Worm (Caenorhabditis elegans) whole organism, L1 larva: ENCODE measurements around the gene col-3.

ENCODE experiments used
- C16A3.4 ChIP-seq: fragments of 150-350 bp; optimal IDR thresholded peaks from 2 replicates; lab custom pipeline; 2014; ENCODE audit warnings: missing biosample characterization, missing genetic modification characterization
- F16B12.6 ChIP-seq: fragments of 150-350 bp; optimal IDR thresholded peaks from 2 replicates; lab custom pipeline; 2014; ENCODE audit warnings: missing biosample characterization, missing genetic modification characterization
- aha-1 ChIP-seq: fragments of 150-350 bp; optimal IDR thresholded peaks from 2 replicates; lab custom pipeline; 2014; ENCODE audit warnings: missing biosample characterization, missing genetic modification characterization
- alr-1 ChIP-seq: fragments of 200-800 bp; sonication (Bioruptor generic); optimal IDR thresholded peaks from 2 replicates; lab custom pipeline; 2018; ENCODE audit warnings: borderline replicate concordance, mild to moderate bottlenecking, missing genetic modification characterization, missing compliant biosample characterization
- blmp-1 ChIP-seq: fragments of 150-350 bp; optimal IDR thresholded peaks from 2 replicates; lab custom pipeline; 2014; ENCODE audit warnings: missing biosample characterization, missing genetic modification characterization
- ceh-63 ChIP-seq: fragments of 200-800 bp; sonication (Bioruptor generic); optimal IDR thresholded peaks from 2 replicates; lab custom pipeline; 2018; ENCODE audit warnings: mild to moderate bottlenecking, missing genetic modification characterization, missing compliant biosample characterization
- ceh-8 ChIP-seq: fragments of 200-800 bp; sonication (Bioruptor generic); optimal IDR thresholded peaks from 2 replicates; lab custom pipeline; 2018; ENCODE audit warnings: mild to moderate bottlenecking, missing genetic modification characterization, moderate library complexity, missing compliant biosample characterization
- ceh-82 ChIP-seq, 3 experiments: fragments of 150-350 bp in 1 of 3; sonication (generic microtip) in 2 of 3; optimal IDR thresholded peaks; 2 replicates each; lab custom pipeline; 2014 to 2017; ENCODE audit warnings: missing biosample characterization in 3 of 3, missing genetic modification characterization in 3 of 3
- egl-13 ChIP-seq: sonication (generic microtip); optimal IDR thresholded peaks from 2 replicates; lab custom pipeline; 2016; ENCODE audit warnings: missing genotype, missing genetic modification reagents, missing genetic modification characterization, missing compliant biosample characterization
- elt-2 ChIP-seq: sonication (generic microtip); optimal IDR thresholded peaks from 2 replicates; lab custom pipeline; 2016; ENCODE audit warnings: missing genetic modification characterization, mild to moderate bottlenecking, inconsistent platforms, missing compliant biosample characterization, missing genetic modification reagents
- elt-3 ChIP-seq, 6 experiments: fragments of 150-350 bp in 1 of 6; sonication (generic microtip); optimal IDR thresholded peaks; 2 replicates each; lab custom pipeline; 2017 to 2018; ENCODE audit warnings: missing biosample characterization in 6 of 6, missing genetic modification characterization in 6 of 6, inconsistent platforms in 1 of 6
- fkh-10 ChIP-seq: sonication (generic microtip); optimal IDR thresholded peaks from 2 replicates; lab custom pipeline; 2017; ENCODE audit warnings: missing biosample characterization, missing genetic modification reagents, missing genetic modification characterization
- fkh-4 ChIP-seq: sonication (generic microtip); optimal IDR thresholded peaks from 2 replicates; lab custom pipeline; 2016; ENCODE audit warnings: missing compliant biosample characterization, missing genetic modification characterization, borderline replicate concordance
- hlh-17 ChIP-seq: fragments of 200-800 bp; sonication (Bioruptor generic); optimal IDR thresholded peaks from 2 replicates; lab custom pipeline; 2018; ENCODE audit warnings: missing genetic modification characterization, mild to moderate bottlenecking, missing compliant biosample characterization, moderate library complexity, borderline replicate concordance
- isw-1 ChIP-seq: fragments of 200-800 bp; sonication (Bioruptor generic); IDR thresholded peaks from 2 replicates; pipeline ENCODE4 v1.3.6; 2022; ENCODE audit warnings: missing genetic modification characterization, missing compliant biosample characterization
- lin-35 ChIP-seq, 2 experiments: fragments of 150-350 bp; optimal IDR thresholded peaks; 2 replicates each; lab custom pipeline; 2014; ENCODE audit warnings: missing biosample characterization in 2 of 2, missing genetic modification characterization in 2 of 2, missing genetic modification reagents in 2 of 2
- lin-39 ChIP-seq: fragments of 150-350 bp; optimal IDR thresholded peaks from 2 replicates; lab custom pipeline; 2014; ENCODE audit warnings: missing biosample characterization, missing genetic modification reagents, missing genetic modification characterization
- lir-3 ChIP-seq: sonication (generic microtip); optimal IDR thresholded peaks from 2 replicates; lab custom pipeline; 2016; ENCODE audit warnings: mild to moderate bottlenecking, missing genetic modification characterization, moderate library complexity, missing compliant biosample characterization; ENCODE audit not compliant: poor library complexity
- lsy-2 ChIP-seq, 2 experiments: fragments of 150-350 bp; optimal IDR thresholded peaks; 2 replicates each; lab custom pipeline; 2014; ENCODE audit warnings: missing biosample characterization in 2 of 2, missing genetic modification characterization in 2 of 2
- mdl-1 ChIP-seq, 2 experiments: fragments of 150-350 bp; optimal IDR thresholded peaks; 2 replicates each; lab custom pipeline; 2014 to 2017; ENCODE audit warnings: missing biosample characterization in 2 of 2, missing genetic modification characterization in 2 of 2, inconsistent platforms in 1 of 2
- mep-1 ChIP-seq: fragments of 150-350 bp; optimal IDR thresholded peaks from 2 replicates; lab custom pipeline; 2014; ENCODE audit warnings: missing biosample characterization, missing genetic modification characterization
- nhr-11 ChIP-seq: fragments of 150-350 bp; optimal IDR thresholded peaks from 2 replicates; lab custom pipeline; 2014; ENCODE audit warnings: missing biosample characterization, missing genetic modification characterization
- nhr-19 ChIP-seq: fragments of 200-800 bp; sonication (Bioruptor generic); conservative IDR thresholded peaks from 2 replicates; pipeline ENCODE4 v1.3.6; 2022; ENCODE audit warnings: missing genetic modification characterization, missing compliant biosample characterization
- nhr-20 ChIP-seq: sonication (generic microtip); optimal IDR thresholded peaks from 2 replicates; lab custom pipeline; 2016; ENCODE audit warnings: mild to moderate bottlenecking, missing genetic modification characterization, missing compliant biosample characterization
- nhr-28 ChIP-seq: fragments of 150-350 bp; optimal IDR thresholded peaks from 2 replicates; lab custom pipeline; 2014; ENCODE audit warnings: missing biosample characterization, missing genetic modification characterization
- rnt-1 ChIP-seq: sonication (generic microtip); optimal IDR thresholded peaks from 2 replicates; lab custom pipeline; 2016; ENCODE audit warnings: mild to moderate bottlenecking, missing genetic modification characterization, moderate library complexity, missing compliant biosample characterization
- snpc-4 ChIP-seq: fragments of 150-350 bp; optimal IDR thresholded peaks from 2 replicates; lab custom pipeline; 2014; ENCODE audit warnings: missing biosample characterization, missing genetic modification characterization
- tbx-2 ChIP-seq: sonication (generic microtip); optimal IDR thresholded peaks from 2 replicates; lab custom pipeline; 2016; ENCODE audit warnings: missing genetic modification characterization, missing compliant biosample characterization
- tlp-1 ChIP-seq: fragments of 150-350 bp; optimal IDR thresholded peaks from 2 replicates; lab custom pipeline; 2014; ENCODE audit warnings: missing biosample characterization, missing genetic modification characterization
- xbp-1 ChIP-seq: sonication (generic microtip); optimal IDR thresholded peaks from 2 replicates; lab custom pipeline; 2016; ENCODE audit warnings: missing genetic modification characterization, missing compliant biosample characterization
- zag-1 ChIP-seq: fragments of 150-350 bp; optimal IDR thresholded peaks from 2 replicates; lab custom pipeline; 2014; ENCODE audit warnings: missing biosample characterization, missing genetic modification characterization
- zip-4 ChIP-seq: fragments of 200-800 bp; sonication (Bioruptor generic); optimal IDR thresholded peaks from 2 replicates; lab custom pipeline; 2018; ENCODE audit warnings: mild to moderate bottlenecking, missing genetic modification characterization, moderate library complexity, missing compliant biosample characterization

col-3 gene

ce11 chrIV:8869624-8870023 lies 45.0 kb downstream of the col-3 start, which contains the start of gene npp-23 (continued):
- TF ChIP-seq blmp-1 (tag; lab: Kevin White, UChicago) (peak; percentile 58), nhr-19 (GFP tag; lab: Robert Waterston, UW) (peak; percentile 54), mdl-1 (tag; optimal IDR thresholded peaks at IDR 0.05; lab: Kevin White, UChicago) (peak in 1 of 2 experiments; percentile 34), egl-13 (tag; lab: Kevin White, UChicago) (peak; percentile 12), elt-3 (tag; optimal IDR thresholded peaks at IDR 0.05; lab: Kevin White, UChicago) (peak in 1 of 6 experiments; percentile 13), hlh-17 (GFP tag; lab: Kevin White, UChicago) (no peak), lin-35 (GFP tag; optimal IDR thresholded peaks at IDR 0.05; lab: Kevin White, UChicago) (peak; percentile 95 to 97), snpc-4 (peak; percentile 15), mep-1 (peak; percentile 72), rnt-1 (tag; lab: Kevin White, UChicago) (peak; percentile 58), C16A3.4 (tag; lab: Kevin White, UChicago) (peak; percentile 37), tbx-2 (tag; lab: Kevin White, UChicago) (no peak), ceh-82 (tag; optimal IDR thresholded peaks at IDR 0.05; lab: Kevin White, UChicago) (peak; percentile 40 to 53 (median 43)), xbp-1 (tag; lab: Kevin White, UChicago) (peak; percentile 51)

ce11 chrIV:8872958-8873357 lies 48.4 kb downstream of the col-3 start, which contains the start of gene C09G9.3:
Gene C09G9.3, minus strand, starts transcription at chrIV:8873058.
- TF ChIP-seq elt-2: no peak
- no peak for TF ChIP-seq lsy-2 (tag; optimal IDR thresholded peaks at IDR 0.05; lab: Kevin White, UChicago)
- TF ChIP-seq nhr-11 (tag; lab: Kevin White, UChicago): no peak
- no peak for TF ChIP-seq F16B12.6 (tag; lab: Kevin White, UChicago)
- no peak for TF ChIP-seq fkh-10 (GFP tag; lab: Kevin White, UChicago)

- TF ChIP-seq isw-1 (GFP tag; lab: Robert Waterston, UW) (no peak), ceh-63 (GFP tag; lab: Kevin White, UChicago) (no peak), nhr-20 (tag; lab: Kevin White, UChicago) (no peak), fkh-4 (tag; lab: Kevin White, UChicago) (no peak), lin-39 (tag; lab: Kevin White, UChicago) (no peak), lir-3 (tag; lab: Kevin White, UChicago) (no peak), tlp-1 (tag; lab: Kevin White, UChicago) (no peak), nhr-28 (no peak), aha-1 (no peak), zip-4 (GFP tag; lab: Kevin White, UChicago) (no peak), zag-1 (tag; lab: Kevin White, UChicago) (no peak), rnt-1 (tag; lab: Kevin White, UChicago) (no peak), alr-1 (tag; lab: Kevin White, UChicago) (no peak), ceh-8 (GFP tag; lab: Kevin White, UChicago) (no peak)
These were observed 49.3 kb downstream of the col-3 start, which contains the start of gene hdl-2 for ce11 chrIV:8873847-8874246. Gene hdl-2, plus strand, starts transcription at chrIV:8874147.
